Worm (Caenorhabditis elegans): ENCODE measurements around the gene F52G3.1.

Gene F52G3.1

DNA sequence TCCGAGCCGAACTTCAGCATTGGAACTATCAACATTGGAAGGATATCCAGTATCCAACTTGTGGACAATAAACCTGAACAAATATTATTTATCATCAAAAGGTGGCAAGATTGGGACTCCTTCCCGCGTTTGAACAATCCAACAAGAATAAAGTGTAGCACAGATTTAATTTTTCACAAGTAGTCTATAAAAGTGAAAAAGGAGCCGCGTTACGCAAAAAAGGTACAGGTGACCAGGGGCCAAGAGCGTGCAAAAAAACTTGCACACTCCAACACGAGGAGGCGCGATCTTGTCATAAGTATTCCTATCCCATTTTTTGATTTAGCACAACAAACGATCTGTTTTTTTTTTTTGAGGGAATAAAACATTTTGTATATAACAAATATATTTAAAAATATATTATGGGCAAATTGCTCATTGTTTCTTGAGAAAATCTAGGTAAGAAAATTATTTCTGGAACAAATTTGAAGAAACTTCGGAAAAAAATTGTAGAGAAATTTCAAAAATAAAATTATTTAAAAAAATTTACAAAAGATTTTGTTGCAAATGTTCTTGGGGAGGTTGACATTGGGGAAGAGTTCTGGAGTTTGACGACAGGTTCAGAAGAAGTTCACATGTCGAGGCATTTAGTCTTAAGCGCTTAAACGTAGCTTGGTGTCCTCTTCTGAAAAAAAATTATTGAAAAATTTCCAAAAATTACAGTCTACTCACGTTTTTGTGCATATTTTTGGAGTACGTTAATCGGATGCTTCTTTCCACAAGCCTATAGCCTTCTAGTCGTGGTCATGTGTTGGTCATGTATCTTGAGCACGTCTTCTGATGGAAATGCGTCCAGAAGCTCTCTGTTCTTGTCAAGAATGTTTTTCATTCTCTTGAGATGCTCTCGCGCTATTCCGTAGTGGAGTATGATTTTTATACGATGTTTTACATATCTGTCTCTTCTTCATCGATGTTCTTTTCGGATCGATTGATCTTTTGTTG lies 19.4 kb upstream of the F52G3.1 start:
- TF ChIP-seq nhr-27 (tag; optimal IDR thresholded peaks at IDR 0.05) (peak; percentile 66), F33H1.4 (GFP tag; IDR thresholded peaks at IDR 0.05) (no peak), Y56A3A.18 (GFP tag; IDR thresholded peaks at IDR 0.05) (no peak), let-607 (tag; optimal IDR thresholded peaks at IDR 0.05) (no peak), dpff-1 (tag; optimal IDR thresholded peaks at IDR 0.05) (no peak), hlh-12 (tag; optimal IDR thresholded peaks at IDR 0.05) (no peak), die-1 (tag; optimal IDR thresholded peaks at IDR 0.05) (no peak), F52B5.7 (tag; optimal IDR thresholded peaks at IDR 0.05) (no peak), mel-28 (tag; optimal IDR thresholded peaks at IDR 0.05; ENCODE audit: borderline replicate concordance) (no peak), sea-2 (GFP tag; IDR thresholded peaks at IDR 0.05) (no peak), ceh-79 (tag; optimal IDR thresholded peaks at IDR 0.05) (no peak), ztf-25 (GFP tag; IDR thresholded peaks at IDR 0.05) (0 out of 2 replicates have a peak, but pooled peaks have one; percentile 39), attf-5 (GFP tag; optimal IDR thresholded peaks at IDR 0.05) (no peak), efl-1 (GFP tag; optimal IDR thresholded peaks at IDR 0.05) (no peak), ceh-40 (GFP tag; IDR thresholded peaks at IDR 0.05) (no peak), cebp-1 (GFP tag; IDR thresholded peaks at IDR 0.05) (no peak), cebp-1 (tag; optimal IDR thresholded peaks at IDR 0.05) (peak; percentile 22), F39B2.1 (GFP tag; IDR thresholded peaks at IDR 0.05) (no peak), B0336.3 (GFP tag; IDR thresholded peaks at IDR 0.05) (no peak), egl-44 (GFP tag; IDR thresholded peaks at IDR 0.05) (0 out of 2 replicates have a peak, but pooled peaks have one; percentile 45), K12H6.12 (tag; optimal IDR thresholded peaks at IDR 0.05) (no peak), lin-26 (GFP tag; IDR thresholded peaks at IDR 0.05) (no peak), Y53F4B.3 (GFP tag; IDR thresholded peaks at IDR 0.05) (no peak), aptf-2 (GFP tag; conservative IDR thresholded peaks at IDR 0.05) (no peak), ceh-27 (GFP tag; optimal IDR thresholded peaks at IDR 0.05) (no peak), madf-8 (GFP tag; conservative IDR thresholded peaks at IDR 0.05) (no peak), chd-7 (tag; optimal IDR thresholded peaks at IDR 0.05) (peak; percentile 27), madf-10 (tag; optimal IDR thresholded peaks at IDR 0.05) (no peak), nfya-2 (GFP tag; IDR thresholded peaks at IDR 0.05) (no peak), lin-40 (tag; optimal IDR thresholded peaks at IDR 0.05) (no peak), lin-35 (GFP tag; optimal IDR thresholded peaks at IDR 0.05) (no peak), Y67H2A.10 (GFP tag; conservative IDR thresholded peaks at IDR 0.05) (no peak), K11D2.4 (GFP tag; IDR thresholded peaks at IDR 0.05) (no peak), ztf-22 (GFP tag; optimal IDR thresholded peaks at IDR 0.05) (no peak), lsy-27 (tag; optimal IDR thresholded peaks at IDR 0.05; ENCODE audit: borderline replicate concordance, insufficient read depth) (no peak), atf-7 (tag; optimal IDR thresholded peaks at IDR 0.05) (no peak), unc-62 (GFP tag; optimal IDR thresholded peaks at IDR 0.05) (no peak), ceh-58 (GFP tag; IDR thresholded peaks at IDR 0.05) (no peak), akir-1 (GFP tag; optimal IDR thresholded peaks at IDR 0.05) (no peak), zim-3 (tag; optimal IDR thresholded peaks at IDR 0.05) (peak; percentile 24), C06A6.2 (GFP tag; conservative IDR thresholded peaks at IDR 0.05) (no peak), bed-2 (GFP tag; IDR thresholded peaks at IDR 0.05) (no peak), nfyb-1 (GFP tag; IDR thresholded peaks at IDR 0.05) (peak; percentile 43; the same call in 1 of the 2 replicates), hmg-1.2 (GFP tag; IDR thresholded peaks at IDR 0.05) (no peak), rpc-1 (optimal IDR thresholded peaks at IDR 0.05) (no peak), rpc-1 (tag; optimal IDR thresholded peaks at IDR 0.05) (no peak), sdz-38 (tag; optimal IDR thresholded peaks at IDR 0.05) (no peak), egl-18 (GFP tag; IDR thresholded peaks at IDR 0.05) (no peak)

Measured in whole organism, young adult.